Fruit fly (Drosophila melanogaster) whole organism, embryonic: Measurements from ENCODE around the gene CG13138.
A peak's percentile ranks its signal among the peaks of the same experiment; 100 is the strongest.

ENCODE experiments used
- Antp ChIP-seq: fragments of 200-800 bp; sonication (Bioruptor generic); optimal IDR thresholded peaks from 3 replicates; lab custom pipeline; 2016; ENCODE audit warnings: missing biosample characterization, missing genetic modification characterization
- Asciz ChIP-seq: fragments of 200-800 bp; sonication (Bioruptor generic); optimal IDR thresholded peaks from 2 replicates; lab custom pipeline; 2017; ENCODE audit warnings: missing biosample characterization, mild to moderate bottlenecking, missing genetic modification characterization, missing genetic modification reagents
- BEAF-32 ChIP-seq: fragments of 200-800 bp; sonication (Bioruptor generic); optimal IDR thresholded peaks from 3 replicates; lab custom pipeline; 2017; ENCODE audit warnings: missing biosample characterization, missing genetic modification characterization, mild to moderate bottlenecking, moderate library complexity, missing genetic modification reagents
- CG10267 ChIP-seq: fragments of 200-800 bp; sonication (Bioruptor generic); optimal IDR thresholded peaks from 2 replicates; lab custom pipeline; 2018; ENCODE audit warnings: missing biosample characterization, mild to moderate bottlenecking, missing genetic modification characterization, moderate library complexity
- CG10321 ChIP-seq: fragments of 200-800 bp; sonication (Bioruptor generic); IDR thresholded peaks from 2 replicates; pipeline ENCODE4 v1.3.6; 2022; ENCODE audit warnings: missing biosample characterization, missing genetic modification characterization
- CG11093 ChIP-seq: fragments of 200-800 bp; sonication (Bioruptor generic); IDR thresholded peaks from 3 replicates; pipeline ENCODE4 v1.3.6; 2022; ENCODE audit warnings: missing biosample characterization, missing genetic modification characterization
- CG13894 ChIP-seq: fragments of 200-800 bp; sonication (Bioruptor generic); optimal IDR thresholded peaks from 3 replicates; lab custom pipeline; 2018; ENCODE audit warnings: missing biosample characterization, mild to moderate bottlenecking, missing genetic modification characterization, moderate library complexity
- CG14050 ChIP-seq: fragments of 200-800 bp; sonication (Bioruptor generic); IDR thresholded peaks from 3 replicates; pipeline ENCODE4 v1.3.6; 2022; ENCODE audit warnings: missing biosample characterization, missing genetic modification characterization
- CG2120 ChIP-seq: fragments of 200-800 bp; sonication (Bioruptor generic); optimal IDR thresholded peaks from 3 replicates; lab custom pipeline; 2016; ENCODE audit warnings: missing biosample characterization, missing genetic modification characterization
- CG2678 ChIP-seq: fragments of 200-800 bp; sonication (Bioruptor generic); optimal IDR thresholded peaks from 3 replicates; lab custom pipeline; 2019; ENCODE audit warnings: missing biosample characterization, mild to moderate bottlenecking, missing genetic modification characterization, moderate library complexity
- CG30020 ChIP-seq: fragments of 200-800 bp; optimal IDR thresholded peaks from 2 replicates; lab custom pipeline; 2019; ENCODE audit warnings: missing biosample characterization, mild to moderate bottlenecking, missing genetic modification characterization, moderate library complexity
- CG31441 ChIP-seq: fragments of 200-800 bp; sonication (Bioruptor generic); IDR thresholded peaks from 2 replicates; pipeline ENCODE4 v1.3.6; 2022; ENCODE audit warnings: missing biosample characterization, missing genetic modification characterization
- CG34376 ChIP-seq: fragments of 200-800 bp; sonication (Bioruptor generic); optimal IDR thresholded peaks from 2 replicates; lab custom pipeline; 2018; ENCODE audit warnings: missing biosample characterization, mild to moderate bottlenecking, missing genetic modification characterization
- CG43689 ChIP-seq: fragments of 200-800 bp; sonication (Bioruptor generic); IDR thresholded peaks from 2 replicates; pipeline ENCODE4 v1.3.6; 2022; ENCODE audit warnings: missing biosample characterization, missing genetic modification characterization
- CG4404 ChIP-seq: fragments of 200-800 bp; sonication (Bioruptor generic); IDR thresholded peaks from 2 replicates; pipeline ENCODE4 v1.3.6; 2022; ENCODE audit warnings: missing biosample characterization, missing genetic modification characterization
- CG4707 ChIP-seq: fragments of 200-800 bp; sonication (Bioruptor generic); optimal IDR thresholded peaks from 2 replicates; lab custom pipeline; 2018; ENCODE audit warnings: missing biosample characterization, mild to moderate bottlenecking, missing genetic modification characterization, moderate library complexity
- CG4730 ChIP-seq: fragments of 200-800 bp; sonication (Bioruptor generic); IDR thresholded peaks from 2 replicates; pipeline ENCODE4 v1.3.6; 2022; ENCODE audit warnings: missing biosample characterization, missing genetic modification characterization
- CG6175 ChIP-seq: fragments of 200-800 bp; sonication (Bioruptor generic); IDR thresholded peaks from 3 replicates; pipeline ENCODE4 v1.3.6; 2022; ENCODE audit warnings: missing biosample characterization, missing genetic modification characterization
- CG7357 ChIP-seq: fragments of 200-800 bp; sonication (Bioruptor generic); IDR thresholded peaks from 3 replicates; pipeline ENCODE4 v1.3.6; 2022; ENCODE audit warnings: missing biosample characterization, missing genetic modification characterization
- CG7372 ChIP-seq: fragments of 200-800 bp; sonication (Bioruptor generic); IDR thresholded peaks from 2 replicates; pipeline ENCODE4 v1.3.6; 2022; ENCODE audit warnings: missing biosample characterization, missing genetic modification characterization
- CG7987 ChIP-seq: fragments of 200-800 bp; sonication (Bioruptor generic); optimal IDR thresholded peaks from 2 replicates; lab custom pipeline; 2018; ENCODE audit warnings: missing biosample characterization, mild to moderate bottlenecking, missing genetic modification characterization, moderate library complexity
- CG9215 ChIP-seq: fragments of 200-800 bp; sonication (Bioruptor generic); IDR thresholded peaks from 2 replicates; pipeline ENCODE4 v1.3.6; 2022; ENCODE audit warnings: missing biosample characterization, missing genetic modification characterization
- Fer2 ChIP-seq: fragments of 200-800 bp; sonication (Bioruptor generic); optimal IDR thresholded peaks from 2 replicates; lab custom pipeline; 2018; ENCODE audit warnings: missing biosample characterization, mild to moderate bottlenecking, missing genetic modification characterization, moderate library complexity
- H2.0 ChIP-seq: fragments of 200-800 bp; sonication (Bioruptor generic); IDR thresholded peaks from 2 replicates; pipeline ENCODE4 v1.3.6; 2022; ENCODE audit warnings: missing biosample characterization, missing genetic modification characterization
- Hsf ChIP-seq: fragments of 200-800 bp; sonication (Bioruptor generic); optimal IDR thresholded peaks from 3 replicates; lab custom pipeline; 2016; ENCODE audit warnings: missing biosample characterization, missing genetic modification characterization
- Max ChIP-seq: fragments of 200-800 bp; sonication (Bioruptor generic); optimal IDR thresholded peaks from 2 replicates; lab custom pipeline; 2016; ENCODE audit warnings: missing biosample characterization, mild to moderate bottlenecking, missing genetic modification characterization
- NC2β ChIP-seq: fragments of 200-800 bp; sonication (Bioruptor generic); optimal IDR thresholded peaks from 2 replicates; lab custom pipeline; 2016; ENCODE audit warnings: missing biosample characterization, missing genetic modification characterization
- bbx ChIP-seq: fragments of 200-800 bp; sonication (Bioruptor generic); IDR thresholded peaks from 2 replicates; pipeline ENCODE4 v1.3.6; 2022; ENCODE audit warnings: missing biosample characterization, missing genetic modification characterization; ENCODE audit not compliant: partially characterized antibody
- btn ChIP-seq: fragments of 200-800 bp; sonication (Bioruptor generic); optimal IDR thresholded peaks from 2 replicates; lab custom pipeline; 2016; ENCODE audit warnings: missing biosample characterization, missing genetic modification characterization
- cato ChIP-seq: fragments of 200-800 bp; sonication (Bioruptor generic); optimal IDR thresholded peaks from 2 replicates; lab custom pipeline; 2016; ENCODE audit warnings: missing biosample characterization, missing genetic modification characterization, borderline replicate concordance
- dimm ChIP-seq: fragments of 200-800 bp; sonication (Bioruptor generic); IDR thresholded peaks from 2 replicates; pipeline ENCODE4 v1.3.6; 2022; ENCODE audit warnings: missing biosample characterization, missing genetic modification characterization
- esg ChIP-seq: fragments of 200-800 bp; sonication (Bioruptor generic); conservative IDR thresholded peaks from 2 replicates; pipeline ENCODE4 v1.3.6; 2022; ENCODE audit warnings: missing biosample characterization, missing genetic modification characterization
- eyg ChIP-seq: fragments of 200-800 bp; sonication (Bioruptor generic); optimal IDR thresholded peaks from 3 replicates; lab custom pipeline; 2016; ENCODE audit warnings: missing biosample characterization, missing genetic modification characterization
- fd96Cb ChIP-seq: fragments of 200-800 bp; sonication (Bioruptor generic); optimal IDR thresholded peaks from 2 replicates; lab custom pipeline; 2018; ENCODE audit warnings: missing biosample characterization, mild to moderate bottlenecking, missing genetic modification characterization, moderate library complexity
- fru ChIP-seq: fragments of >200 bp; optimal IDR thresholded peaks from 2 replicates; lab custom pipeline; 2017
- gsb ChIP-seq: fragments of 200-800 bp; sonication (Bioruptor generic); IDR thresholded peaks from 2 replicates; pipeline ENCODE4 v1.3.6; 2022; ENCODE audit warnings: missing biosample characterization, missing genetic modification characterization
- hbn ChIP-seq: fragments of 200-800 bp; sonication (Bioruptor generic); IDR thresholded peaks from 2 replicates; pipeline ENCODE4 v1.3.6; 2022; ENCODE audit warnings: missing biosample characterization, missing genetic modification characterization; ENCODE audit not compliant: partially characterized antibody
- hth ChIP-seq: fragments of >200 bp; optimal IDR thresholded peaks from 2 replicates; lab custom pipeline; 2017; ENCODE audit warnings: inconsistent platforms
- ind ChIP-seq: fragments of 200-800 bp; sonication (Bioruptor generic); optimal IDR thresholded peaks from 3 replicates; lab custom pipeline; 2016; ENCODE audit warnings: missing biosample characterization, missing genetic modification characterization
- ken ChIP-seq: fragments of 200-800 bp; sonication (Bioruptor generic); IDR thresholded peaks from 3 replicates; pipeline ENCODE4 v1.3.6; 2022; ENCODE audit warnings: missing biosample characterization, missing genetic modification characterization
- mld ChIP-seq: fragments of 200-800 bp; sonication (Bioruptor generic); IDR thresholded peaks from 3 replicates; pipeline ENCODE4 v1.3.6; 2022; ENCODE audit warnings: missing biosample characterization, missing genetic modification characterization; ENCODE audit not compliant: partially characterized antibody
- nau ChIP-seq: fragments of 200-800 bp; sonication (Bioruptor generic); optimal IDR thresholded peaks from 3 replicates; lab custom pipeline; 2017; ENCODE audit warnings: missing biosample characterization, mild to moderate bottlenecking, missing genetic modification characterization, missing genetic modification reagents
- nerfin-2 ChIP-seq: fragments of 200-800 bp; sonication (Bioruptor generic); IDR thresholded peaks from 2 replicates; pipeline ENCODE4 v1.3.6; 2022; ENCODE audit warnings: missing biosample characterization, missing genetic modification characterization; ENCODE audit not compliant: partially characterized antibody
- peb ChIP-seq: fragments of 200-800 bp; sonication (Bioruptor generic); IDR thresholded peaks from 2 replicates; pipeline ENCODE4 v1.3.6; 2022; ENCODE audit warnings: missing biosample characterization, missing genetic modification characterization
- repo ChIP-seq: fragments of 200-800 bp; sonication (Bioruptor generic); optimal IDR thresholded peaks from 2 replicates; lab custom pipeline; 2016; ENCODE audit warnings: missing biosample characterization, missing genetic modification characterization
- shn ChIP-seq: fragments of 200-800 bp; sonication (Bioruptor generic); optimal IDR thresholded peaks from 3 replicates; lab custom pipeline; 2016; ENCODE audit warnings: missing biosample characterization, missing genetic modification characterization
- slou ChIP-seq: fragments of 200-800 bp; sonication (Bioruptor generic); optimal IDR thresholded peaks from 3 replicates; lab custom pipeline; 2016; ENCODE audit warnings: missing biosample characterization, missing genetic modification characterization
- stc ChIP-seq: fragments of 200-800 bp; sonication (Bioruptor generic); IDR thresholded peaks from 2 replicates; pipeline ENCODE4 v1.3.6; 2022; ENCODE audit warnings: missing biosample characterization, missing genetic modification characterization
- sug ChIP-seq: fragments of 200-800 bp; optimal IDR thresholded peaks from 2 replicates; lab custom pipeline; 2019; ENCODE audit warnings: missing biosample characterization, mild to moderate bottlenecking, missing genetic modification characterization, moderate library complexity
- tap ChIP-seq: fragments of 200-800 bp; optimal IDR thresholded peaks from 3 replicates; lab custom pipeline; 2019; ENCODE audit warnings: missing biosample characterization, mild to moderate bottlenecking, missing genetic modification characterization, moderate library complexity
- tna ChIP-seq: fragments of 200-800 bp; sonication (Bioruptor generic); IDR thresholded peaks from 2 replicates; pipeline ENCODE4 v1.3.6; 2022; ENCODE audit warnings: missing biosample characterization, missing genetic modification characterization; ENCODE audit not compliant: partially characterized antibody
- toy ChIP-seq: fragments of 200-800 bp; sonication (Bioruptor generic); IDR thresholded peaks from 2 replicates; pipeline ENCODE4 v1.3.6; 2022; ENCODE audit warnings: missing biosample characterization, missing genetic modification characterization

The CG13138 gene

DNA sequence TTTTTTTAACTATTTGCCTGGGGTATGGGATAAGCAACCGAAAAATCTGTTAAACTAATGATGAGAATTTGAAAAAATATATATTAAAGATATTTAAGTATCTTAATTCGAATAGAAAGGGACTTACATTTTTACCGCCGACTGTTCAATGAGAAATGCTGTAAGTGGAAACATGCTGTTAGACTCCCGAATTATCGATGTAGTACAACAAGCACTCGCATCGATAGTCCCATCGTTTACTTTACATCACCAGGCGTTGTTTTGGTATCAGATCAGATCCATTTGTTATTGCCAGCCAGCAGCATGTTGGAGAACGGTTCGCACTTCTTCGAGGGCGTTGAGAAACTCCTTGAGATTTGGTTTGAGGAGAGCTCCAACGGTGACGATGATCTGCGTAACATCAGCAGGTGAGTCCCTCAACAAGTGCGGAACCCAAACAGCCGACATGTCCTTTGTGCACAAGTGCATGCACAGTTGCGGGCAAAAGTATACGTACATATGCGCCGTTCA, 37.4 kb upstream of the CG13138 start, which contains the start of gene SamDC (continued):
- TF ChIP-seq H2.0, result no peak
- no peak for TF ChIP-seq CG43689 (GFP tag; lab: Robert Waterston, UW)
- peak; percentile 37 for TF ChIP-seq CG2120 (GFP tag; lab: Kevin White, UChicago)
- TF ChIP-seq Antp (GFP tag; lab: Kevin White, UChicago), result peak; percentile 43
- TF ChIP-seq hbn (GFP tag; lab: Robert Waterston, UW), result peak; percentile 54
- peak; percentile 49; the same call in 1 of the 2 replicates for TF ChIP-seq CG31441 (GFP tag; lab: Robert Waterston, UW)
- no peak for TF ChIP-seq CG6175 (GFP tag; lab: Robert Waterston, UW)
- TF ChIP-seq toy (GFP tag; lab: Robert Waterston, UW), result no peak
- peak; percentile 66 for TF ChIP-seq CG13894 (tag; lab: Kevin White, UChicago)
- peak; percentile 88 for TF ChIP-seq BEAF-32 (GFP tag; lab: Kevin White, UChicago)
- TF ChIP-seq nerfin-2 (GFP tag; lab: Robert Waterston, UW), result peak; percentile 59; the same call in 1 of the 2 replicates
- no peak for TF ChIP-seq btn
- no peak for TF ChIP-seq CG7372 (GFP tag; lab: Robert Waterston, UW)
- TF ChIP-seq stc, result peak; percentile 64; the same call in 1 of the 2 replicates
- TF ChIP-seq CG7357 (GFP tag; lab: Robert Waterston, UW), result peak; percentile 96
- peak; percentile 48 for TF ChIP-seq sug
- no peak for TF ChIP-seq Asciz (GFP tag; lab: Kevin White, UChicago)
- peak; percentile 8 for TF ChIP-seq CG4707 (GFP tag; lab: Kevin White, UChicago)
- peak; percentile 21 for TF ChIP-seq CG7987 (GFP tag; lab: Kevin White, UChicago)
- TF ChIP-seq CG4730 (GFP tag; lab: Robert Waterston, UW), result no peak
- TF ChIP-seq CG14050, result peak; percentile 19; the same call in 1 of the 3 replicates
- TF ChIP-seq NC2β (GFP tag; lab: Kevin White, UChicago), result no peak
- peak; percentile 58 for TF ChIP-seq CG10267
- no peak for TF ChIP-seq CG11093 (GFP tag; lab: Robert Waterston, UW)
- no peak for TF ChIP-seq slou (GFP tag; lab: Kevin White, UChicago)
- peak; percentile 33 for TF ChIP-seq CG2678
- no peak for TF ChIP-seq shn (GFP tag; lab: Kevin White, UChicago)
- TF ChIP-seq CG30020 (tag; lab: Kevin White, UChicago), result peak; percentile 97
- TF ChIP-seq ken (GFP tag; lab: Robert Waterston, UW), result no peak
- no peak for TF ChIP-seq cato
- TF ChIP-seq tap, result no peak
- peak; percentile 36 for TF ChIP-seq Hsf (GFP tag; lab: Kevin White, UChicago)
- TF ChIP-seq CG4404, result no peak
- TF ChIP-seq peb, result no peak; the same call in 1 of the 2 replicates
- TF ChIP-seq CG34376, result peak; percentile 71
- TF ChIP-seq hth (lab: Kevin White, UChicago), result no peak
- no peak for TF ChIP-seq dimm
- TF ChIP-seq Fer2, result no peak
- TF ChIP-seq esg (GFP tag; lab: Robert Waterston, UW), result no peak
- TF ChIP-seq gsb (GFP tag; lab: Robert Waterston, UW), result no peak
- TF ChIP-seq repo (GFP tag; lab: Kevin White, UChicago), result no peak
- no peak for TF ChIP-seq nau (GFP tag; lab: Kevin White, UChicago)
- TF ChIP-seq bbx (GFP tag; lab: Robert Waterston, UW), result peak; percentile 86
- no peak for TF ChIP-seq CG9215
- no peak for TF ChIP-seq fru
- peak; percentile 77 for TF ChIP-seq tna (GFP tag; lab: Robert Waterston, UW)
- TF ChIP-seq Max (GFP tag; lab: Kevin White, UChicago), result peak; percentile 4
- peak; percentile 25 for TF ChIP-seq ind (GFP tag; lab: Kevin White, UChicago)
- TF ChIP-seq mld (GFP tag; lab: Robert Waterston, UW), result peak; percentile 85
- TF ChIP-seq eyg, result peak; percentile 18
- TF ChIP-seq fd96Cb, result peak; percentile 26
- no peak for TF ChIP-seq CG10321 (GFP tag; lab: Robert Waterston, UW)
